Worm (Caenorhabditis elegans) whole organism, L4/young adult: ENCODE measurements around the gene ddn-1.

Source experiments
- W03F9.2 ChIP-seq: fragments of 150-350 bp; optimal IDR thresholded peaks from 2 replicates; lab custom pipeline; 2014; ENCODE audit warnings: missing biosample characterization, missing genetic modification characterization
- dao-5 ChIP-seq: sonication (generic microtip); optimal IDR thresholded peaks from 2 replicates; lab custom pipeline; 2016; ENCODE audit warnings: missing genotype, missing genetic modification characterization, moderate library complexity, missing compliant biosample characterization
- him-1 ChIP-seq: sonication (generic microtip); optimal IDR thresholded peaks from 2 replicates; lab custom pipeline; 2016; ENCODE audit warnings: missing genotype, missing genetic modification reagents, missing genetic modification characterization, missing compliant biosample characterization

The ddn-1 gene

ce11 chrV:8781164-8781563 is 20.8 kb upstream of the ddn-1 start:
- no peak for TF ChIP-seq him-1 (tag; lab: Kevin White, UChicago)
- no peak for TF ChIP-seq dao-5
- TF ChIP-seq W03F9.2 (tag; lab: Kevin White, UChicago), result no peak

- TF ChIP-seq dao-5, result no peak
- no peak for TF ChIP-seq W03F9.2 (tag; lab: Kevin White, UChicago)
- no peak for TF ChIP-seq him-1 (tag; lab: Kevin White, UChicago)
Observed at ce11 chrV:8776270-8776669, 16.0 kb upstream of the ddn-1 start, which contains the start of gene B0507.1. TSS of gene B0507.1 (plus strand) at chrV:8776570.

- TF ChIP-seq him-1 (tag; lab: Kevin White, UChicago) (no peak), dao-5 (no peak), W03F9.2 (tag; lab: Kevin White, UChicago) (no peak)
Observed at ce11 chrV:8773826-8774382, 13.6 kb upstream of the ddn-1 start, which contains the start of gene B0507.2. TSS of gene B0507.2 (plus strand) at chrV:8774332.

ce11 chrV:8771599-8771998 is 11.3 kb upstream of the ddn-1 start, which contains the start of gene srx-115:
TSS of gene srx-115 (plus strand) at chrV:8771899.
- TF ChIP-seq W03F9.2 (tag; lab: Kevin White, UChicago) (no peak), him-1 (tag; lab: Kevin White, UChicago) (no peak), dao-5 (no peak)

- TF ChIP-seq dao-5 (no peak), him-1 (tag; lab: Kevin White, UChicago) (no peak), W03F9.2 (tag; lab: Kevin White, UChicago) (no peak)
Observed at ce11 chrV:8769154-8769553, 8.8 kb upstream of the ddn-1 start.

- TF ChIP-seq W03F9.2 (tag; lab: Kevin White, UChicago), result no peak
- TF ChIP-seq him-1 (tag; lab: Kevin White, UChicago), result no peak
- no peak for TF ChIP-seq dao-5
Observed at ce11 chrV:8768481-8768959, 8.2 kb upstream of the ddn-1 start, which contains the start of gene B0507.3. TSS of gene B0507.3 (plus strand) at chrV:8768909.

ce11 chrV:8767493-8767892 is 7.2 kb upstream of the ddn-1 start:
- TF ChIP-seq dao-5, result no peak
- no peak for TF ChIP-seq W03F9.2 (tag; lab: Kevin White, UChicago)
- no peak for TF ChIP-seq him-1 (tag; lab: Kevin White, UChicago)

ce11 chrV:8767041-8767440 is 6.7 kb upstream of the ddn-1 start:
- TF ChIP-seq W03F9.2 (tag; lab: Kevin White, UChicago), result no peak
- TF ChIP-seq dao-5, result no peak
- no peak for TF ChIP-seq him-1 (tag; lab: Kevin White, UChicago)

ce11 chrV:8765938-8766337 is 5.6 kb upstream of the ddn-1 start, which contains the start of gene B0507.9:
TSS of gene B0507.9 (minus strand) at chrV:8766038.
- TF ChIP-seq him-1 (tag; lab: Kevin White, UChicago) (no peak), dao-5 (no peak)

- no peak for TF ChIP-seq dao-5
- TF ChIP-seq W03F9.2 (tag; lab: Kevin White, UChicago), result no peak
- TF ChIP-seq him-1 (tag; lab: Kevin White, UChicago), result no peak
Observed at ce11 chrV:8762861-8763260, 2.5 kb upstream of the ddn-1 start, which contains the start of gene B0507.8. TSS of gene B0507.8 (minus strand) at chrV:8762961.

- no peak for TF ChIP-seq him-1 (tag; lab: Kevin White, UChicago)
- TF ChIP-seq dao-5, result no peak
- no peak for TF ChIP-seq W03F9.2 (tag; lab: Kevin White, UChicago)
Observed at ce11 chrV:8758618-8759017, 1.7 kb downstream of the ddn-1 start, which contains the start of gene B0507.7. TSS of gene B0507.7 (minus strand) at chrV:8758718.

- TF ChIP-seq dao-5 (no peak), him-1 (tag; lab: Kevin White, UChicago) (no peak), W03F9.2 (tag; lab: Kevin White, UChicago) (no peak)
Observed at ce11 chrV:8754670-8755069, 5.6 kb downstream of the ddn-1 start, which contains the start of gene B0507.4. TSS of gene B0507.4 (plus strand) at chrV:8754970.

ce11 chrV:8753395-8753794 is 6.9 kb downstream of the ddn-1 start, which contains the start of gene B0507.5:
TSS of gene B0507.5 (plus strand) at chrV:8753695.
- TF ChIP-seq W03F9.2 (tag; lab: Kevin White, UChicago), result no peak
- TF ChIP-seq dao-5, result no peak
- TF ChIP-seq him-1 (tag; lab: Kevin White, UChicago), result no peak

- TF ChIP-seq him-1 (tag; lab: Kevin White, UChicago), result no peak
- no peak for TF ChIP-seq dao-5
Observed at ce11 chrV:8745858-8746257, 14.5 kb downstream of the ddn-1 start, which contains the start of gene B0507.6. TSS of gene B0507.6 (plus strand) at chrV:8746158.

ce11 chrV:8739136-8739535 is 21.2 kb downstream of the ddn-1 start, which contains the start of gene ZC196.2:
TSS of gene ZC196.2 (plus strand) at chrV:8739436.
- TF ChIP-seq dao-5 (no peak), W03F9.2 (tag; lab: Kevin White, UChicago) (no peak)
